Worm (Caenorhabditis elegans): ENCODE data around the gene ztf-17.

DNA sequence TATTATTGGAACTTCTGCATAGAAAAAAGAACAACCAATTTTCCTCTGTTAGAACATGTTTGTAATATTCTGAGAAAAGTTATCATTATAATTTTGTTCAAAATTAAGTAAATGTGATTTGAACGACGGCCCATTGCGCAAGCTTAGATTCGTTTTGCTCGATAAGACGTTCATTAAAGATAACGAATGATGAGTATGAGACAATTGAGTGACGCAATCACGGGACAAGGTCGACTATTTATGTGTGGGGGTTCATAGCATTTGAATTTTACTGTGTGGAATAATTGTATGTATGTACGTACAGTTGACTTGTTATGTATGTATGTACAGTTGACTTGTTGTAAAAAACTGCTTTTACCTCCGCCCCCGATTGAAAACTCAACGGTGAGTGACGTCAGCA, 50.6 kb downstream of the ztf-17 start:
- TF ChIP-seq elt-1 (tag; optimal IDR thresholded peaks at IDR 0.05), result no peak
- TF ChIP-seq ama-1 (optimal IDR thresholded peaks at IDR 0.05), result no peak
- TF ChIP-seq unc-62 (GFP tag; optimal IDR thresholded peaks at IDR 0.05), result no peak
- TF ChIP-seq ceh-82 (tag; optimal IDR thresholded peaks at IDR 0.05), result no peak
- TF ChIP-seq fkh-10 (GFP tag; optimal IDR thresholded peaks at IDR 0.05), result no peak
- no peak for TF ChIP-seq snpc-4 (tag; optimal IDR thresholded peaks at IDR 0.05)
- no peak for TF ChIP-seq nhr-12 (tag; optimal IDR thresholded peaks at IDR 0.05)
- no peak for TF ChIP-seq pha-4 (tag; optimal IDR thresholded peaks at IDR 0.05)
- TF ChIP-seq skn-1 (tag; optimal IDR thresholded peaks at IDR 0.05), result no peak
- TF ChIP-seq aly-2 (tag; optimal IDR thresholded peaks at IDR 0.05), result no peak
- no peak for TF ChIP-seq ztf-11 (tag; optimal IDR thresholded peaks at IDR 0.05)
- TF ChIP-seq nhr-25 (tag; optimal IDR thresholded peaks at IDR 0.05), result no peak

Data from whole organism, L3 larva.